Worm (Caenorhabditis elegans) whole organism, late embryonic: ENCODE data around the gene Y37D8A.25.
A peak's percentile ranks its signal among the peaks of the same experiment; 100 is the strongest.

Source experiments
- C08G9.2 ChIP-seq: sonication (generic microtip); optimal IDR thresholded peaks from 2 replicates; lab custom pipeline; 2016; ENCODE audit warnings: mild to moderate bottlenecking, missing genetic modification characterization, moderate library complexity, missing compliant biosample characterization
- F13H6.1 ChIP-seq: sonication (generic microtip); optimal IDR thresholded peaks from 2 replicates; lab custom pipeline; 2016; ENCODE audit warnings: missing genetic modification characterization, missing compliant biosample characterization
- K09A11.1 ChIP-seq: sonication (generic microtip); optimal IDR thresholded peaks from 2 replicates; lab custom pipeline; 2017; ENCODE audit warnings: antibody characterized with exemption, mild to moderate bottlenecking, missing genetic modification characterization, missing compliant biosample characterization; ENCODE audit not compliant: insufficient read depth
- T23F11.4 ChIP-seq: fragments of 200-800 bp; sonication (Bioruptor generic); optimal IDR thresholded peaks from 2 replicates; lab custom pipeline; 2018; ENCODE audit warnings: mild to moderate bottlenecking, missing genetic modification characterization, missing compliant biosample characterization
- ama-1 ChIP-seq: fragments of 150-350 bp; optimal IDR thresholded peaks from 2 replicates; lab custom pipeline; 2014
- ceh-14 ChIP-seq: sonication (generic microtip); optimal IDR thresholded peaks from 2 replicates; lab custom pipeline; 2016; ENCODE audit warnings: missing genotype, missing genetic modification characterization, missing compliant biosample characterization
- ceh-18 ChIP-seq: sonication (generic microtip); optimal IDR thresholded peaks from 2 replicates; lab custom pipeline; 2016; ENCODE audit warnings: missing genetic modification characterization, missing compliant biosample characterization
- ceh-19 ChIP-seq: fragments of 200-800 bp; sonication (Bioruptor generic); optimal IDR thresholded peaks from 2 replicates; lab custom pipeline; 2018; ENCODE audit warnings: mild to moderate bottlenecking, missing genetic modification characterization, missing compliant biosample characterization
- ceh-2 ChIP-seq: sonication (generic microtip); optimal IDR thresholded peaks from 2 replicates; lab custom pipeline; 2016; ENCODE audit warnings: missing genotype, missing genetic modification characterization, missing compliant biosample characterization
- ceh-31 ChIP-seq: sonication (generic microtip); optimal IDR thresholded peaks from 2 replicates; lab custom pipeline; 2016; ENCODE audit warnings: missing genetic modification characterization, missing compliant biosample characterization
- ceh-34 ChIP-seq: sonication (generic microtip); optimal IDR thresholded peaks from 2 replicates; lab custom pipeline; 2016; ENCODE audit warnings: mild to moderate bottlenecking, missing genetic modification characterization, missing compliant biosample characterization
- ceh-6 ChIP-seq: fragments of 200-800 bp; sonication (Bioruptor generic); optimal IDR thresholded peaks from 2 replicates; lab custom pipeline; 2018; ENCODE audit warnings: mild to moderate bottlenecking, missing genetic modification characterization, missing compliant biosample characterization
- ceh-9 ChIP-seq: sonication (generic microtip); optimal IDR thresholded peaks from 2 replicates; lab custom pipeline; 2016; ENCODE audit warnings: mild to moderate bottlenecking, missing genetic modification characterization, inconsistent platforms, missing compliant biosample characterization
- che-1 ChIP-seq: sonication (generic microtip); optimal IDR thresholded peaks from 2 replicates; lab custom pipeline; 2016; ENCODE audit warnings: mild to moderate bottlenecking, missing genetic modification characterization, missing compliant biosample characterization
- dmd-4 ChIP-seq: sonication (generic microtip); optimal IDR thresholded peaks from 2 replicates; lab custom pipeline; 2016; ENCODE audit warnings: borderline replicate concordance, missing genetic modification characterization, missing compliant biosample characterization
- dve-1 ChIP-seq: sonication (generic microtip); optimal IDR thresholded peaks from 2 replicates; lab custom pipeline; 2017; ENCODE audit warnings: antibody characterized with exemption, mild to moderate bottlenecking, missing genetic modification characterization, missing compliant biosample characterization
- ets-4 ChIP-seq: sonication (generic microtip); optimal IDR thresholded peaks from 2 replicates; lab custom pipeline; 2016; ENCODE audit warnings: missing genetic modification characterization, missing compliant biosample characterization
- eyg-1 ChIP-seq: sonication (generic microtip); optimal IDR thresholded peaks from 2 replicates; lab custom pipeline; 2016; ENCODE audit warnings: missing genotype, missing genetic modification characterization, missing compliant biosample characterization
- hlh-15 ChIP-seq: sonication (generic microtip); optimal IDR thresholded peaks from 2 replicates; lab custom pipeline; 2016; ENCODE audit warnings: missing genetic modification characterization, missing compliant biosample characterization
- hlh-6 ChIP-seq: sonication (generic microtip); optimal IDR thresholded peaks from 2 replicates; lab custom pipeline; 2016; ENCODE audit warnings: missing genotype, missing genetic modification characterization, missing compliant biosample characterization
- lin-11 ChIP-seq: fragments of 200-800 bp; sonication (Bioruptor generic); optimal IDR thresholded peaks from 2 replicates; lab custom pipeline; 2018; ENCODE audit warnings: mild to moderate bottlenecking, missing genetic modification characterization, missing compliant biosample characterization
- madf-2 ChIP-seq: sonication (generic microtip); optimal IDR thresholded peaks from 2 replicates; lab custom pipeline; 2017; ENCODE audit warnings: missing genetic modification characterization, missing compliant biosample characterization
- mec-3 ChIP-seq: sonication (generic microtip); optimal IDR thresholded peaks from 2 replicates; lab custom pipeline; 2016; ENCODE audit warnings: borderline replicate concordance, missing genetic modification characterization, missing compliant biosample characterization
- nfya-1 ChIP-seq: sonication (generic microtip); optimal IDR thresholded peaks from 2 replicates; lab custom pipeline; 2017; ENCODE audit warnings: missing genetic modification characterization, mild to moderate bottlenecking, missing compliant biosample characterization, antibody characterized with exemption, moderate library complexity
- npax-4 ChIP-seq: sonication (generic microtip); optimal IDR thresholded peaks from 2 replicates; lab custom pipeline; 2016; ENCODE audit warnings: missing genetic modification characterization, missing compliant biosample characterization
- odd-2 ChIP-seq: sonication (generic microtip); optimal IDR thresholded peaks from 2 replicates; lab custom pipeline; 2017; ENCODE audit warnings: antibody characterized with exemption, mild to moderate bottlenecking, missing genetic modification characterization, missing compliant biosample characterization
- pag-3 ChIP-seq: sonication (generic microtip); optimal IDR thresholded peaks from 2 replicates; lab custom pipeline; 2016; ENCODE audit warnings: missing compliant biosample characterization, missing genetic modification characterization, borderline replicate concordance
- pax-1 ChIP-seq: fragments of 150-350 bp; optimal IDR thresholded peaks from 2 replicates; lab custom pipeline; 2014; ENCODE audit warnings: missing biosample characterization, missing genetic modification characterization
- ref-2 ChIP-seq: sonication (generic microtip); optimal IDR thresholded peaks from 2 replicates; lab custom pipeline; 2016; ENCODE audit warnings: missing genetic modification characterization, missing compliant biosample characterization
- rnt-1 ChIP-seq: sonication (generic microtip); optimal IDR thresholded peaks from 2 replicates; lab custom pipeline; 2016; ENCODE audit warnings: missing genetic modification characterization, missing compliant biosample characterization
- sox-2 ChIP-seq: fragments of 200-800 bp; sonication (Bioruptor generic); IDR thresholded peaks from 2 replicates; pipeline ENCODE4 v1.3.6; 2022; ENCODE audit warnings: missing genetic modification reagents, missing genetic modification characterization, missing compliant biosample characterization
- sox-4 ChIP-seq: sonication (generic microtip); optimal IDR thresholded peaks from 2 replicates; lab custom pipeline; 2017; ENCODE audit warnings: mild to moderate bottlenecking, missing genetic modification characterization, inconsistent platforms, missing compliant biosample characterization
- ttx-3 ChIP-seq: sonication (generic microtip); optimal IDR thresholded peaks from 2 replicates; lab custom pipeline; 2016; ENCODE audit warnings: missing genetic modification reagents, missing genetic modification characterization, missing compliant biosample characterization
- unc-3 ChIP-seq, 2 experiments: fragments of 200-800 bp in 1 of 2; sonication (Bioruptor generic) in 1 of 2; sonication (generic microtip) in 1 of 2; conservative IDR thresholded peaks in 1 of 2; optimal IDR thresholded peaks in 1 of 2; 2 replicates each; pipeline versions ENCODE4 v1.3.6 to Lab custom; 2016 to 2022; ENCODE audit warnings: missing compliant biosample characterization in 2 of 2, missing genetic modification characterization in 2 of 2, missing genetic modification reagents in 1 of 2
- zip-5 ChIP-seq: sonication (generic microtip); optimal IDR thresholded peaks from 2 replicates; lab custom pipeline; 2016; ENCODE audit warnings: missing genetic modification characterization, missing compliant biosample characterization

Gene Y37D8A.25

ce11 chrIII:12800529-12800928 is 19.5 kb downstream of the Y37D8A.25 start:
- TF ChIP-seq rnt-1 (tag; lab: Kevin White, UChicago) (peak; percentile 69), ceh-2 (tag; lab: Kevin White, UChicago) (no peak), madf-2 (tag; lab: Kevin White, UChicago) (no peak), eyg-1 (tag; lab: Kevin White, UChicago) (no peak)

- TF ChIP-seq lin-11 (tag; lab: Kevin White, UChicago) (no peak), pax-1 (tag; lab: Kevin White, UChicago) (no peak)
- TF ChIP-seq, all 69 proteins: peak for 0
These were observed 21.6 kb downstream of the Y37D8A.25 start, which contains the start of gene agmo-1 for ce11 chrIII:12798469-12798868. agmo-1 (minus strand) TSS chrIII:12798569.

ce11 chrIII:12794200-12794599 is 25.9 kb downstream of the Y37D8A.25 start:
- TF ChIP-seq C08G9.2 (tag; lab: Kevin White, UChicago) (no peak), ets-4 (no peak), zip-5 (tag; lab: Kevin White, UChicago) (no peak), hlh-15 (tag; lab: Kevin White, UChicago) (no peak), ceh-18 (no peak), odd-2 (tag; lab: Kevin White, UChicago) (no peak), che-1 (no peak), F13H6.1 (tag; lab: Kevin White, UChicago) (no peak), hlh-6 (tag; lab: Kevin White, UChicago) (no peak), ceh-34 (tag; lab: Kevin White, UChicago) (no peak)

ce11 chrIII:12789420-12789819 is 30.6 kb downstream of the Y37D8A.25 start, which contains the start of gene BE10.1:
BE10.1 (minus strand) TSS chrIII:12789520.
- TF ChIP-seq ceh-18 = no peak
- TF ChIP-seq eyg-1 (tag; lab: Kevin White, UChicago) = no peak
- no peak for TF ChIP-seq sox-4 (tag; lab: Kevin White, UChicago)
- no peak for TF ChIP-seq F13H6.1 (tag; lab: Kevin White, UChicago)
- no peak for TF ChIP-seq che-1
- no peak for TF ChIP-seq ceh-19 (GFP tag; lab: Kevin White, UChicago)
- no peak for TF ChIP-seq ceh-14 (tag; lab: Kevin White, UChicago)
- TF ChIP-seq unc-3 (GFP tag; conservative IDR thresholded peaks at IDR 0.05; lab: Robert Waterston, UW) = no peak
- TF ChIP-seq unc-3 (tag; optimal IDR thresholded peaks at IDR 0.05; lab: Kevin White, UChicago) = no peak
- no peak for TF ChIP-seq sox-2 (GFP tag; lab: Robert Waterston, UW)
- TF ChIP-seq ceh-2 (tag; lab: Kevin White, UChicago) = no peak
- no peak for TF ChIP-seq ref-2 (tag; lab: Kevin White, UChicago)
- TF ChIP-seq ceh-9 = no peak

- no peak for TF ChIP-seq dve-1
- no peak for TF ChIP-seq ref-2 (tag; lab: Kevin White, UChicago)
- TF ChIP-seq dmd-4 (tag; lab: Kevin White, UChicago) = no peak
- no peak for TF ChIP-seq ceh-6
- no peak for TF ChIP-seq sox-2 (GFP tag; lab: Robert Waterston, UW)
- no peak for TF ChIP-seq ama-1 (lab: Kevin White, UChicago)
- no peak for TF ChIP-seq madf-2 (tag; lab: Kevin White, UChicago)
- TF ChIP-seq ceh-19 (GFP tag; lab: Kevin White, UChicago) = no peak
- TF ChIP-seq ceh-31 (tag; lab: Kevin White, UChicago) = no peak
- no peak for TF ChIP-seq mec-3 (tag; lab: Kevin White, UChicago)
- TF ChIP-seq npax-4 (tag; lab: Kevin White, UChicago) = no peak
- no peak for TF ChIP-seq ttx-3 (tag; lab: Kevin White, UChicago)
- no peak for TF ChIP-seq zip-5 (tag; lab: Kevin White, UChicago)
- no peak for TF ChIP-seq pag-3
- TF ChIP-seq nfya-1 (tag; lab: Kevin White, UChicago) = no peak
- TF ChIP-seq ceh-14 (tag; lab: Kevin White, UChicago) = no peak
- TF ChIP-seq K09A11.1 (tag; lab: Kevin White, UChicago) = no peak
- TF ChIP-seq T23F11.4 = no peak
- TF ChIP-seq unc-3 (GFP tag; conservative IDR thresholded peaks at IDR 0.05; lab: Robert Waterston, UW) = no peak
- TF ChIP-seq unc-3 (tag; optimal IDR thresholded peaks at IDR 0.05; lab: Kevin White, UChicago) = no peak
- TF ChIP-seq, all 69 proteins: peak for 0
These were observed 31.8 kb downstream of the Y37D8A.25 start for ce11 chrIII:12788239-12788638.
